Fruit fly (Drosophila melanogaster) whole organism, embryonic: ENCODE measurements around the gene obst-F.

Source experiments
- Aef1 ChIP-seq: fragments of 200-800 bp; sonication (Bioruptor generic); IDR thresholded peaks from 3 replicates; pipeline ENCODE4 v1.3.6; 2022; ENCODE audit warnings: missing biosample characterization, missing genetic modification characterization
- Antp ChIP-seq: fragments of 200-800 bp; sonication (Bioruptor generic); optimal IDR thresholded peaks from 3 replicates; lab custom pipeline; 2016; ENCODE audit warnings: missing biosample characterization, missing genetic modification characterization
- Bdp1 ChIP-seq: fragments of 200-800 bp; sonication (Bioruptor generic); optimal IDR thresholded peaks from 3 replicates; lab custom pipeline; 2016; ENCODE audit warnings: missing biosample characterization, missing genetic modification characterization
- Bgb ChIP-seq: fragments of 200-800 bp; sonication (Bioruptor generic); IDR thresholded peaks from 2 replicates; pipeline ENCODE4 v1.3.6; 2022; ENCODE audit warnings: missing biosample characterization, missing genetic modification characterization; ENCODE audit not compliant: partially characterized antibody
- C15 ChIP-seq: fragments of 200-800 bp; sonication (Bioruptor generic); IDR thresholded peaks from 3 replicates; pipeline ENCODE4 v1.3.6; 2022; ENCODE audit warnings: missing biosample characterization, missing genetic modification characterization
- CG10147 ChIP-seq: fragments of 200-800 bp; sonication (Bioruptor generic); optimal IDR thresholded peaks from 2 replicates; lab custom pipeline; 2019; ENCODE audit warnings: missing biosample characterization, mild to moderate bottlenecking, missing genetic modification characterization, moderate library complexity
- CG10209 ChIP-seq: fragments of 200-800 bp; sonication (Bioruptor generic); optimal IDR thresholded peaks from 3 replicates; lab custom pipeline; 2017; ENCODE audit warnings: missing biosample characterization, mild to moderate bottlenecking, missing genetic modification characterization, missing genetic modification reagents
- CG10267 ChIP-seq: fragments of 200-800 bp; sonication (Bioruptor generic); optimal IDR thresholded peaks from 2 replicates; lab custom pipeline; 2018; ENCODE audit warnings: missing biosample characterization, mild to moderate bottlenecking, missing genetic modification characterization, moderate library complexity
- CG10543 ChIP-seq: fragments of 200-800 bp; sonication (Bioruptor generic); optimal IDR thresholded peaks from 3 replicates; lab custom pipeline; 2017; ENCODE audit warnings: missing biosample characterization, mild to moderate bottlenecking, missing genetic modification characterization, moderate library complexity
- CG10565 ChIP-seq: fragments of 200-800 bp; sonication (Bioruptor generic); optimal IDR thresholded peaks from 3 replicates; lab custom pipeline; 2016; ENCODE audit warnings: missing biosample characterization, mild to moderate bottlenecking, missing genetic modification characterization
- CG11085 ChIP-seq: fragments of 200-800 bp; sonication (Bioruptor generic); IDR thresholded peaks from 2 replicates; pipeline ENCODE4 v1.3.6; 2022; ENCODE audit warnings: missing biosample characterization, missing genetic modification characterization
- CG12071 ChIP-seq: fragments of 200-800 bp; sonication (Bioruptor generic); optimal IDR thresholded peaks from 3 replicates; lab custom pipeline; 2018; ENCODE audit warnings: missing biosample characterization, mild to moderate bottlenecking, missing genetic modification characterization
- CG1233 ChIP-seq: fragments of 200-800 bp; sonication (Bioruptor generic); optimal IDR thresholded peaks from 4 replicates; lab custom pipeline; 2018; ENCODE audit warnings: missing biosample characterization, mild to moderate bottlenecking, missing genetic modification characterization
- CG12942 ChIP-seq: fragments of 200-800 bp; sonication (Bioruptor generic); optimal IDR thresholded peaks from 3 replicates; lab custom pipeline; 2016; ENCODE audit warnings: missing biosample characterization, missing genetic modification characterization
- CG14965 ChIP-seq: fragments of 200-800 bp; sonication (Bioruptor generic); optimal IDR thresholded peaks from 2 replicates; lab custom pipeline; 2016; ENCODE audit warnings: missing biosample characterization, missing genetic modification characterization, borderline replicate concordance
- CG16815 ChIP-seq: fragments of 200-800 bp; sonication (Bioruptor generic); optimal IDR thresholded peaks from 3 replicates; lab custom pipeline; 2017; ENCODE audit warnings: missing biosample characterization, mild to moderate bottlenecking, missing genetic modification characterization
- CG17385 ChIP-seq: fragments of 200-800 bp; sonication (Bioruptor generic); optimal IDR thresholded peaks from 3 replicates; lab custom pipeline; 2018; ENCODE audit warnings: missing biosample characterization, mild to moderate bottlenecking, missing genetic modification characterization
- CG17802 ChIP-seq: fragments of 200-800 bp; sonication (Bioruptor generic); optimal IDR thresholded peaks from 2 replicates; lab custom pipeline; 2018; ENCODE audit warnings: missing biosample characterization, mild to moderate bottlenecking, missing genetic modification characterization, moderate library complexity
- CG18262 ChIP-seq: fragments of 200-800 bp; optimal IDR thresholded peaks from 3 replicates; lab custom pipeline; 2019; ENCODE audit warnings: missing biosample characterization, mild to moderate bottlenecking, missing genetic modification characterization, moderate library complexity
- CG31224 ChIP-seq: fragments of 200-800 bp; sonication (Bioruptor generic); IDR thresholded peaks from 2 replicates; pipeline ENCODE4 v1.3.6; 2022; ENCODE audit warnings: missing biosample characterization, missing genetic modification characterization
- CG32767 ChIP-seq: fragments of 200-800 bp; sonication (Bioruptor generic); IDR thresholded peaks from 2 replicates; pipeline ENCODE4 v1.3.6; 2022; ENCODE audit warnings: missing biosample characterization, missing genetic modification characterization
- CG4328 ChIP-seq: fragments of 200-800 bp; sonication (Bioruptor generic); optimal IDR thresholded peaks from 3 replicates; lab custom pipeline; 2017; ENCODE audit warnings: missing biosample characterization, missing genetic modification reagents, missing genetic modification characterization
- CG8089 ChIP-seq: fragments of 200-800 bp; sonication (Bioruptor generic); optimal IDR thresholded peaks from 3 replicates; lab custom pipeline; 2016; ENCODE audit warnings: missing biosample characterization, missing genetic modification characterization
- CoRest ChIP-seq: fragments of 200-800 bp; sonication (Bioruptor generic); optimal IDR thresholded peaks from 3 replicates; lab custom pipeline; 2018; ENCODE audit warnings: missing biosample characterization, mild to moderate bottlenecking, missing genetic modification characterization, moderate library complexity
- Dip2 ChIP-seq: fragments of 200-800 bp; sonication (Bioruptor generic); IDR thresholded peaks from 2 replicates; pipeline ENCODE4 v1.3.6; 2022; ENCODE audit warnings: missing biosample characterization, missing genetic modification characterization
- Elba2 ChIP-seq: fragments of 200-800 bp; sonication (Bioruptor generic); optimal IDR thresholded peaks from 3 replicates; lab custom pipeline; 2016; ENCODE audit warnings: missing biosample characterization, missing genetic modification characterization
- Fer1 ChIP-seq: fragments of 200-800 bp; sonication (Bioruptor generic); optimal IDR thresholded peaks from 2 replicates; lab custom pipeline; 2017; ENCODE audit warnings: missing biosample characterization, mild to moderate bottlenecking, missing genetic modification characterization
- HLHmδ ChIP-seq: fragments of 200-800 bp; sonication (Bioruptor generic); optimal IDR thresholded peaks from 2 replicates; lab custom pipeline; 2018; ENCODE audit warnings: missing biosample characterization, mild to moderate bottlenecking, missing genetic modification characterization, moderate library complexity
- Hsf ChIP-seq: fragments of 200-800 bp; sonication (Bioruptor generic); optimal IDR thresholded peaks from 3 replicates; lab custom pipeline; 2016; ENCODE audit warnings: missing biosample characterization, missing genetic modification characterization
- Med ChIP-seq: fragments of 200-800 bp; sonication (Bioruptor generic); peaks from one replicate; lab custom pipeline; 2016; ENCODE audit warnings: missing biosample characterization, missing genetic modification characterization, mild to moderate bottlenecking, inconsistent platforms, moderate library complexity
- Rfx ChIP-seq: fragments of 200-800 bp; sonication (Bioruptor generic); IDR thresholded peaks from 2 replicates; pipeline ENCODE4 v1.3.6; 2022; ENCODE audit warnings: missing biosample characterization, missing genetic modification characterization
- TFAM ChIP-seq: fragments of 200-800 bp; sonication (Bioruptor generic); optimal IDR thresholded peaks from 2 replicates; lab custom pipeline; 2017; ENCODE audit warnings: missing biosample characterization, missing genetic modification characterization, inconsistent platforms
- caup ChIP-seq: fragments of 200-800 bp; sonication (Bioruptor generic); optimal IDR thresholded peaks from 3 replicates; lab custom pipeline; 2017; ENCODE audit warnings: missing biosample characterization, mild to moderate bottlenecking, missing genetic modification characterization, moderate library complexity; ENCODE audit not compliant: severe bottlenecking
- danr ChIP-seq: fragments of 200-800 bp; sonication (Bioruptor generic); IDR thresholded peaks from 2 replicates; pipeline ENCODE4 v1.3.6; 2022; ENCODE audit warnings: missing biosample characterization, missing genetic modification characterization
- dimm ChIP-seq: fragments of 200-800 bp; sonication (Bioruptor generic); IDR thresholded peaks from 2 replicates; pipeline ENCODE4 v1.3.6; 2022; ENCODE audit warnings: missing biosample characterization, missing genetic modification characterization
- dysf ChIP-seq: fragments of 200-800 bp; sonication (Bioruptor generic); IDR thresholded peaks from 3 replicates; pipeline ENCODE4 v1.3.6; 2022; ENCODE audit warnings: missing biosample characterization, missing genetic modification characterization
- gem ChIP-seq: fragments of 200-800 bp; sonication (Bioruptor generic); optimal IDR thresholded peaks from 2 replicates; lab custom pipeline; 2019; ENCODE audit warnings: missing biosample characterization, mild to moderate bottlenecking, missing genetic modification characterization, moderate library complexity
- gsb ChIP-seq: fragments of 200-800 bp; sonication (Bioruptor generic); IDR thresholded peaks from 2 replicates; pipeline ENCODE4 v1.3.6; 2022; ENCODE audit warnings: missing biosample characterization, missing genetic modification characterization
- insv ChIP-seq, 2 experiments: fragments of 200-800 bp; sonication (Bioruptor generic); optimal IDR thresholded peaks; 3 replicates each; lab custom pipeline; 2016 to 2018; ENCODE audit warnings: missing biosample characterization in 2 of 2, missing genetic modification characterization in 2 of 2
- ken ChIP-seq: fragments of 200-800 bp; sonication (Bioruptor generic); IDR thresholded peaks from 3 replicates; pipeline ENCODE4 v1.3.6; 2022; ENCODE audit warnings: missing biosample characterization, missing genetic modification characterization
- nerfin-1 ChIP-seq: fragments of 200-800 bp; sonication (Bioruptor generic); optimal IDR thresholded peaks from 3 replicates; lab custom pipeline; 2019; ENCODE audit warnings: missing biosample characterization, mild to moderate bottlenecking, missing genetic modification characterization, moderate library complexity
- nerfin-2 ChIP-seq: fragments of 200-800 bp; sonication (Bioruptor generic); IDR thresholded peaks from 2 replicates; pipeline ENCODE4 v1.3.6; 2022; ENCODE audit warnings: missing biosample characterization, missing genetic modification characterization; ENCODE audit not compliant: partially characterized antibody
- nom ChIP-seq: fragments of 200-800 bp; sonication (Bioruptor generic); optimal IDR thresholded peaks from 2 replicates; lab custom pipeline; 2017; ENCODE audit warnings: missing biosample characterization, missing genetic modification characterization, mild to moderate bottlenecking, moderate library complexity, missing genetic modification reagents
- peb ChIP-seq: fragments of 200-800 bp; sonication (Bioruptor generic); IDR thresholded peaks from 2 replicates; pipeline ENCODE4 v1.3.6; 2022; ENCODE audit warnings: missing biosample characterization, missing genetic modification characterization
- pros ChIP-seq: fragments of 200-800 bp; sonication (Bioruptor generic); optimal IDR thresholded peaks from 3 replicates; lab custom pipeline; 2019; ENCODE audit warnings: missing biosample characterization, mild to moderate bottlenecking, missing genetic modification characterization, moderate library complexity
- run ChIP-seq: fragments of 200-800 bp; sonication (Bioruptor generic); optimal IDR thresholded peaks from 3 replicates; lab custom pipeline; 2018; ENCODE audit warnings: missing biosample characterization, mild to moderate bottlenecking, missing genetic modification characterization
- slp2 ChIP-seq: fragments of 200-800 bp; sonication (Bioruptor generic); optimal IDR thresholded peaks from 2 replicates; lab custom pipeline; 2016; ENCODE audit warnings: missing biosample characterization, missing genetic modification characterization
- vnd ChIP-seq: fragments of 200-800 bp; sonication (Bioruptor generic); IDR thresholded peaks from 3 replicates; pipeline ENCODE4 v1.3.6; 2022; ENCODE audit warnings: missing biosample characterization, missing genetic modification characterization; ENCODE audit not compliant: partially characterized antibody
- vvl ChIP-seq: fragments of 200-800 bp; sonication (Bioruptor generic); IDR thresholded peaks from 2 replicates; pipeline ENCODE4 v1.3.6; 2022; ENCODE audit warnings: missing biosample characterization, missing genetic modification characterization

The obst-F gene

dm6 chr3L:20185206-20185868, 16.1 kb downstream of the obst-F start (continued):
- peak; percentile 71 for TF ChIP-seq Hsf (GFP tag; lab: Kevin White, UChicago)
- no peak for TF ChIP-seq gsb (GFP tag; lab: Robert Waterston, UW)
- TF ChIP-seq gem (tag; lab: Kevin White, UChicago): peak; percentile 77
- no peak for TF ChIP-seq CG4328 (GFP tag; lab: Kevin White, UChicago)
- no peak for TF ChIP-seq CG31224 (GFP tag; lab: Robert Waterston, UW)
- no peak for TF ChIP-seq nerfin-2 (GFP tag; lab: Robert Waterston, UW)
- no peak for TF ChIP-seq insv (GFP tag; optimal IDR thresholded peaks at IDR 0.05; lab: Kevin White, UChicago)
- TF ChIP-seq run: no peak
- no peak for TF ChIP-seq dimm
- peak; percentile 71 for TF ChIP-seq caup (GFP tag; lab: Kevin White, UChicago)
- no peak for TF ChIP-seq nom (GFP tag; lab: Kevin White, UChicago)
- TF ChIP-seq CG17802 (tag; lab: Kevin White, UChicago): no peak
- peak; percentile 23 for TF ChIP-seq CG12942 (GFP tag; lab: Kevin White, UChicago)
- TF ChIP-seq CG32767: no peak
- TF ChIP-seq danr: no peak
- no peak for TF ChIP-seq HLHmδ (GFP tag; lab: Kevin White, UChicago)
- TF ChIP-seq Aef1: peak; percentile 56
- TF ChIP-seq CoRest (tag; lab: Kevin White, UChicago): peak; percentile 64
- TF ChIP-seq CG14965 (GFP tag; lab: Kevin White, UChicago): no peak
- TF ChIP-seq CG11085 (GFP tag; lab: Robert Waterston, UW): no peak
- TF ChIP-seq Antp (GFP tag; lab: Kevin White, UChicago): peak; percentile 5
- no peak for TF ChIP-seq peb (GFP tag; lab: Robert Waterston, UW)
- no peak for TF ChIP-seq CG12071 (GFP tag; lab: Kevin White, UChicago)
- TF ChIP-seq Dip2 (GFP tag; lab: Robert Waterston, UW): no peak
- no peak for TF ChIP-seq slp2 (GFP tag; lab: Kevin White, UChicago)
- peak; percentile 43 for TF ChIP-seq CG10543 (GFP tag; lab: Kevin White, UChicago)
- TF ChIP-seq CG10565 (GFP tag; lab: Kevin White, UChicago): no peak
- TF ChIP-seq pros (GFP tag; lab: Kevin White, UChicago): no peak
- no peak; the same call in 1 of the 2 replicates for TF ChIP-seq Bgb (GFP tag; lab: Robert Waterston, UW)
- no peak for TF ChIP-seq nerfin-1 (tag; lab: Kevin White, UChicago)
- no peak for TF ChIP-seq TFAM (GFP tag; lab: Kevin White, UChicago)
- TF ChIP-seq Fer1 (GFP tag; lab: Kevin White, UChicago): peak; percentile 69
- no peak for TF ChIP-seq CG8089 (GFP tag; lab: Kevin White, UChicago)
- no peak for TF ChIP-seq CG10267 (tag; lab: Kevin White, UChicago)
- TF ChIP-seq Med (GFP tag; lab: Kevin White, UChicago): peak; percentile 87
- no peak for TF ChIP-seq CG1233 (GFP tag; lab: Kevin White, UChicago)
- peak; percentile 56 for TF ChIP-seq CG17385 (GFP tag; lab: Kevin White, UChicago)
- peak; percentile 16 for TF ChIP-seq Bdp1 (GFP tag; lab: Kevin White, UChicago)
- peak; percentile 32; the same call in 1 of the 2 replicates for TF ChIP-seq Rfx (GFP tag; lab: Robert Waterston, UW)
- no peak for TF ChIP-seq vnd
- TF ChIP-seq CG10209: peak; percentile 67
- peak; percentile 45 for TF ChIP-seq CG16815
- TF ChIP-seq Elba2 (GFP tag; lab: Kevin White, UChicago): no peak
- no peak for TF ChIP-seq vvl (GFP tag; lab: Robert Waterston, UW)
- no peak for TF ChIP-seq C15 (GFP tag; lab: Robert Waterston, UW)
- TF ChIP-seq dysf (GFP tag; lab: Robert Waterston, UW): 0 out of 3 replicates have a peak, but pooled peaks have one; percentile 42
- peak; percentile 27 for TF ChIP-seq CG10147 (GFP tag; lab: Kevin White, UChicago)
- TF ChIP-seq CG18262 (tag; lab: Kevin White, UChicago): peak; percentile 29
- TF ChIP-seq ken (GFP tag; lab: Robert Waterston, UW): peak; percentile 56; the same call in 2 of the 3 replicates
